Worm (Caenorhabditis elegans) whole organism, L4/young adult: ENCODE results near the gene txdc-12.2.

Experiments used
- W03F9.2 ChIP-seq: fragments of 150-350 bp; optimal IDR thresholded peaks from 2 replicates; lab custom pipeline; 2014; ENCODE audit warnings: missing biosample characterization, missing genetic modification characterization
- dao-5 ChIP-seq: sonication (generic microtip); optimal IDR thresholded peaks from 2 replicates; lab custom pipeline; 2016; ENCODE audit warnings: missing genotype, missing genetic modification characterization, moderate library complexity, missing compliant biosample characterization
- him-1 ChIP-seq: sonication (generic microtip); optimal IDR thresholded peaks from 2 replicates; lab custom pipeline; 2016; ENCODE audit warnings: missing genotype, missing genetic modification reagents, missing genetic modification characterization, missing compliant biosample characterization

Gene txdc-12.2

DNA sequence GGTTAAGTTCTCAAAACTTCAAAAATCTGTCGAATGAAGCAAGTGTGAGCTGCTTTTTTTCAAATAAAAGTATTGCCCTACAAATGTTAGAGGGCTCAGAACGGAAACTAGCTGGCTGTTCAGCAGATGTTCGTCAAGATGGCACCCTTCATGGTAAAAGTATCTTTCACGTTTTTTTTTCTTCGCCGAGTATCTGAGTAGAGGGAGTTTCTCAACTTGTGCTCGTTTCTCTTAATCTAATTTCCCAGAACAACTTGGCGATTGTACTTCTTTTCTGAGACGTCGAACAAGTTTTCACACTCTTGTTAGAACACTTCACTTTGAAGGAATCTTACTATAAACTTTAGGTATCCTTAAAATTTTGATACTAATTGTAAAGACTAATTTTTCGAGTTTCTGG is 13.5 kb downstream of the txdc-12.2 start:
- TF ChIP-seq dao-5 (tag; lab: Kevin White, UChicago) (no peak), him-1 (tag; lab: Kevin White, UChicago) (no peak), W03F9.2 (tag; lab: Kevin White, UChicago) (no peak)

DNA sequence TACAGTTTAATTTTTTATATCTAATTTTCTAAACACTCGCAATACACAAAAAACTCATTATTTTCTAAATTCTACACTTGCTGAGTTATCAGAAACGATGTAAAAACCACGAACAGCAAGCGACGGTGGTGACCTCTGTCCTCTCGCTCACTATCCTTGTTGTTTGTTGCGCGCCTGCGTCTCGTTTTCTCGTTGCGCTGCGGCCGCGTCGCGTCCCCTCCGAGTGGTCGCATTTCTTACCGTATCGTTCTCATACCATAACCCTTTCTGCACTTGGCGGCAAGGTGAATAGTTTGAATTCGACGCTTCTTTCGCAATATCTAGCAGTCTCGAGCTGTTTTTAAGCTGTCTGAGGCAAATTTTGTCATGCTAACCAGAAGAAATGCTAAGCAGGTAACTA is 15.2 kb downstream of the txdc-12.2 start, which contains the start of gene lsy-2:
TSS of gene lsy-2 (plus strand) at position 271 of the 400 bp plus-strand sequence.
- TF ChIP-seq W03F9.2 (tag; lab: Kevin White, UChicago): no peak
- no peak for TF ChIP-seq dao-5 (tag; lab: Kevin White, UChicago)
- TF ChIP-seq him-1 (tag; lab: Kevin White, UChicago): no peak

DNA sequence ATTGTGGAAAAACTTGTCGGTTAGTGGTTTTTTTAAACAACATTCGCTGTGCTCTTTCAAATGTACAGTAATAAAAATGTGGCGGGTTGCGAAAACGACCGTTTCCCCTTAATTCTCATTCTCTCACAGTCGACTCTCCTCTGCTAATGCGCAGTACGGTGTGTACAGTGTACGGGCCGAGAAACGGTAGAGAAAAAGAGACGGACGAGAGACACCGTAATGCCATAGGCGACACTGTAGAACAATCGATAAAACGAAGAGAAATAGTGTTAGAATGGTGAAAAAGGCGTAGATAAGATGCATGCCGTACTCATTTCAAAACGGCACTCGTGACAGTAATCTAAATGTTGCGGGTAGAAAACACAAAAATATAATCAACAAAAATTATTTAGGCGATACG is 16.2 kb downstream of the txdc-12.2 start:
- TF ChIP-seq him-1 (tag; lab: Kevin White, UChicago): no peak
- no peak for TF ChIP-seq W03F9.2 (tag; lab: Kevin White, UChicago)
- no peak for TF ChIP-seq dao-5 (tag; lab: Kevin White, UChicago)

DNA sequence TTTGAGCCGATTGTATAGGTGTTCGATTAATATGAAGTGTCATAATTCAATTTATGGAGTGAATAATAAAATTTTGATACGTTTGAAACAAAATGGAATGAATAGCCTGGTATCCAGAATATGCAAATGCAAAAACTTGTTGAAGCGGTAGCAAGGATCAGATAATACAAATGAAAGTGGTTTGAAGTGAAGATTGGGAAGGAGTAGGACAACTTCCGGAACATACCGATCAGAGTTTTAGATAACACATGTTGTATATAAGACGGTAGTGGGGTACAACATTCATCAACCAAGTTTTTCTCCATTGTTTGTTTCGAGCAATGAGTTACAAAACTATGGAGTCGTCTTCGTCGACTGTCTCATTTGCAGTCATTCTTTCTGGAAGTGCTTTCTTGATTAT is 18.9 kb downstream of the txdc-12.2 start, which contains the start of gene col-164:
TSS of gene col-164 (plus strand) at position 301 of the 400 bp plus-strand sequence.
- TF ChIP-seq dao-5 (tag; lab: Kevin White, UChicago) (no peak), W03F9.2 (tag; lab: Kevin White, UChicago) (no peak), him-1 (tag; lab: Kevin White, UChicago) (no peak)

DNA sequence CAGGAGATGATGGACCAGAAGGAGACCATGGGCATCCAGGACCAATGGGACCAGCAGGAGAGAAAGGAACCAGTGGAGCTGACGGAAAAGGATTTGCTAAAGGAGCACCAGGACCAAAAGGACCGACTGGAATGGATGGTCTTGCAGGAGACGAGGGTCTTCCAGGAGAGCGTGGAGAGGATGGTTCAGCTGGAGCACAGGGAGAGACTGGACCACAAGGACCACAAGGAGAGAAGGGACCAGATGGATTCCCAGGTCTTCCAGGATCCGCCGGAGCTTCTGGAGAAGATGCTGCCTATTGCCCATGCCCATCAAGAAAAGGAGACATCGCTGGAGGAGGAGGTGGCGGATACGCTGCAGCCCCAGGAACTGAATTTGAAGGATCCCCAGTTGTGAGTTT is 19.8 kb downstream of the txdc-12.2 start:
- TF ChIP-seq him-1 (tag; lab: Kevin White, UChicago) (no peak), dao-5 (tag; lab: Kevin White, UChicago) (no peak), W03F9.2 (tag; lab: Kevin White, UChicago) (no peak)

DNA sequence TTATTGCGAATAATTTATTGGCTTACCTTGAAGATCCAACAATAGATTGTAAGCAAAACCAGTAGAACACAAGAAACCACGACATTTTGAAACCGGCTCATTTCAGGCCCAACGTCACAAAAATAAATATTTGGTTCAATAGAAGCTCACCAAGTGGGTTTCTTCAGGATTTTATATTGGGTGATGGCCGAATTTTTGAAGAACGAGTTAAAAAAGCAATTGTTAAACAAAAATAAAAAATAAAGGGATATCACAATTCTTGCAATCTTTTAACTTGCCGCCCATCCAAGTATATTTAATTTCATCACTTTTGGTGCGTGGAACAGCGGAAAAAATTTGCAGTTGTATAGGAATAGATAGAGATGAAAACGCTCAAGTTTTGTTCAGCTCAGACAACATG is 22.6 kb downstream of the txdc-12.2 start, which contains the start of gene T21D9.2:
TSS of gene T21D9.2 (minus strand) at position 101 of the 400 bp plus-strand sequence.
- no peak for TF ChIP-seq dao-5 (tag; lab: Kevin White, UChicago)
- TF ChIP-seq W03F9.2 (tag; lab: Kevin White, UChicago): no peak
- TF ChIP-seq him-1 (tag; lab: Kevin White, UChicago): no peak

DNA sequence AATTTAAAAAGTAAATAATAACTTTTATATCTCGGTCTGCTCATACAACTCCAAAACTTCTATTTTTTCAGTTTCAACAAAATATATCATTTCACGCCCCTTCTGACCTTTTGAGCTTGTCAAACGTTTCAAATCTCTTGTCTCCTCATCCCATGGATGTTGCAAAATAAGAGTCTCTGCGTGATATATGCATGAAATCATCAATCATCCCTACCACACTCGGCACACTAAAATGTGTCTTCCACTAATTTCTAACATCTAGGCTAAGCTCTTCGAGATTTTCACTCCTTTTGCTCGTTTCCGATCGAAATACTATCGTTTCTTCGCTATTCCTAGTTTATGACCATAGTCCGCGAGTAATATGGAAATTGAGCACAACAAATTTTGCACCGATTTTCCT is 24.8 kb downstream of the txdc-12.2 start:
- TF ChIP-seq dao-5 (tag; lab: Kevin White, UChicago): no peak
- no peak for TF ChIP-seq W03F9.2 (tag; lab: Kevin White, UChicago)
- TF ChIP-seq him-1 (tag; lab: Kevin White, UChicago): no peak

DNA sequence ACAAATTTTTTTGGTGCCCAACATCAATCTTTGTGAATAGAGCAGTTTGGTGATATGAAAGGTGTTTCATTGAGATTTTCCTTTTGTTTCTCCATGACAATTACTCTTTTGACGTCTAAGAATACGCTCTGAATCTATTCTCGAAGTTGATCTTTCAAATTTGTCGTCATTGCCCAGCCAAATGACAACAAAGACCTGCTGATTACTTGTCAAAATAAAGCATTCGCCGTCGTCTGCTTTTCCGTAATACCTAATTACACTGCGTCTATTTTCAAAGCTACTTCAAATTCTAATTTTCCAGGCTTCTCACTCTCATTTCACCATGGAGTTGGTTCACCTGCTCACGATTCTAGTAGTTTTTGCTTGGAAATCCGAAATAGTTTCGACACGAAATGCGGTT is 31.1 kb downstream of the txdc-12.2 start, which contains the start of gene F53B1.3:
TSS of gene F53B1.3 (plus strand) at position 301 of the 400 bp plus-strand sequence.
- TF ChIP-seq W03F9.2 (tag; lab: Kevin White, UChicago) (no peak), him-1 (tag; lab: Kevin White, UChicago) (no peak), dao-5 (tag; lab: Kevin White, UChicago) (no peak)

DNA sequence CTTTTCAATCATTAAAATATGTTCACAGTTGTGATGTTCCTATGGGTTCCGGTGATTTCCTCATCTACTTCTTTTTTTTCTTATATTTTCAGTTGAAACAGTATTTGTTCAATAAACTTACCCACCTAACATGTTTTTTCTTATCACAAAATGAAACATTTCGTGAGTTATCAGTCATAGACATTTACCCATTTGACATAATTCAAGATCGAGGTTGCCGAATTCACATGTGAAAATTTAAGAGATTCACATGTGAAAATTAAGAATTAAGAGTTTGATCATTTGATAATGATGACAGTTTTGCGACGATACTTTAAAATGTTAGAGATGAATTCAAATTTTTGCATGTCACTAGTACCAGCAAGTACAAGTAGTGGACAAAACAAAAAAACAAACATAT is 33.2 kb downstream of the txdc-12.2 start:
- TF ChIP-seq him-1 (tag; lab: Kevin White, UChicago) (no peak), dao-5 (tag; lab: Kevin White, UChicago) (no peak), W03F9.2 (tag; lab: Kevin White, UChicago) (no peak)

DNA sequence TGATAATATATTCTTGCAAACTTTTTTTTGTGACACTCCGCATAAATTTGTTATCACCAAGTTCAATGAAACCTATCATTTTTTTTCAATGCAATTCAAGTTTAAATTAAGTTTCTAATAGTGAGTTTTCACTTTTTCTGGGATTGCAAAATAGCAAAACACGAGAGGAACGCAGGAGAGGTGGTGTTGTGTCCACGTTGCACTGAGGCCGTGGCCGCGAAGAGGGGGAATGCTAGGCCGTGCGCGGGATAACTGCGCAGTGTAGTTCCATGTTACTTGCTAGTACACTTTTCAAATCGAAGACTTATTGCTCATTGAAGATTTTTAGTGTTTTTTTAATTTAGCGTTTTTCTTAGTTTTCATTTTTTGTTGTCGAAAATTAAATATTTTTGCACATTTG is 33.9 kb downstream of the txdc-12.2 start:
- TF ChIP-seq dao-5 (tag; lab: Kevin White, UChicago) (no peak), W03F9.2 (tag; lab: Kevin White, UChicago) (no peak), him-1 (tag; lab: Kevin White, UChicago) (no peak)

DNA sequence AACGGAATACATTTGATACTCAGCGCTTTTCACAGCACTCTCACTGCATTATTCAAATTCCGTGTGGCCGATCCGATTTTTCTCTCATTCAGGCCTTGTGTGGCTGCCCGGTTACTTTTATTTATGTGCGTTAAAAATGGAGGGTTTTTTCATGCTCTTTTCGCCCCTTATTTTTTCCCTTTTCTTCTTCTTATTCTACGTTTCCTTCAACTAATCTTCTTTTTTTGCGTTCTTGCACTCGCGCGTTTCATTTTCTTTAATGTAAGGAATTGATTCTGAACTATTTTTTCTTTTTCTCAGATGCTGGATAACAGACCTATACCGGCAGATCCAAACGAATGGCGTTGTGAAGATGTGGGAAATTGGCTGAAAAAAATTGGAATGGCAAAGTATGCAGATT is 34.4 kb downstream of the txdc-12.2 start, which contains the start of gene F53B1.2:
TSS of gene F53B1.2 (plus strand) at position 301 of the 400 bp plus-strand sequence.
- no peak for TF ChIP-seq W03F9.2 (tag; lab: Kevin White, UChicago)
- TF ChIP-seq dao-5 (tag; lab: Kevin White, UChicago): no peak

DNA sequence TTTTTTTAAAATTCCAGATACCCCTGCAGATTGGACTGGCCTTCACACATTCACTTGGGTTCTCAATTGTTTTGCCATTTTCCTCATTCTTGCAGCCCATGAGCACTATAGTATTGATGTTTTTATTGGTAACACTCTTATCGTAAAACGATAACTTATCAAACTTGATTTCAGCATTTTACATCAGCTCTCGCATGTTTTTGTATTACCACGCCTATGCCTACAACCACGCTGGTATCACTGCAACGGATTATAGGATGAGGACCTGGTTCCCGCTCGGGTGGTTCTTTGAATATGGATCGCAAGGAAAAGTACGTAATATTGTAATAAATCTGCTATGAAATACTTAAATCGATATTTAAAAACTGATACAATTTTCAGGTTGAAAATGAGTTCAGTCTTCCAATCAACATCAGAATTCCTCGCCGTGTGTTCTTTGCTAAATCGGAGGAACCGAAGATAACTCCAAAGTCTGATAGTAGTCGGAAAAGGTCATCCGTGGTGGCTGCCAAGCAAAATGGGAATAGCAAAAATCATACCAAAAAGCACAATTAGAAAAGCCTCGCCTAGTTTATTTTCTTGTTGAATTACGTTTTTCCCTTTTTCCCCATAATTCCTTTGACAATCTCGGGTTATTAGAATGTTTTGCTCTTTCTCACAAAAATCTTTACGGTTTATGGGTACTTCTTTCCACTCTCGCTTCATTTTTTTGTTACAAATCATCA is 36.5 kb downstream of the txdc-12.2 start:
- TF ChIP-seq him-1 (tag; lab: Kevin White, UChicago) (no peak), W03F9.2 (tag; lab: Kevin White, UChicago) (no peak), dao-5 (tag; lab: Kevin White, UChicago) (no peak)

DNA sequence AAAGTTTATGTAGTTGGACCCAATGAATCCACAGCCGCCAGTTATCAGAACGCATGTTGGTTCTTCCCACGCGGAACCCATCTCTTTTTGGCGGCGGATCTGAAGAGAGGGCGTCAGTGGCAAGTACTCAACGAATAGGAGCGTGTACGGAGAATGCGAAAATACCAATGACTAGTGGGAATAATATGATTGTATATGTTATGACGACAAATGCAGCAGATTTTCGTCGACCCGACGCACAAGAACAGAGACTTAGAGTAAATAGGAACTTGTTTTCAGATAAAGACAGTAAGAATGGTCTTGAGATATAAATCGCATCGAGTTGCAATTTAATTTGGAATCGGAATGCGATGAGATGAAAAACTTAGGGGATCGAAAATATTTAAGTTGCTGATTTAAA is 38.8 kb downstream of the txdc-12.2 start, which contains the start of gene bus-5:
TSS of gene bus-5 (minus strand) at position 101 of the 400 bp plus-strand sequence.
- TF ChIP-seq him-1 (tag; lab: Kevin White, UChicago): no peak
- no peak for TF ChIP-seq W03F9.2 (tag; lab: Kevin White, UChicago)
- TF ChIP-seq dao-5 (tag; lab: Kevin White, UChicago): no peak

DNA sequence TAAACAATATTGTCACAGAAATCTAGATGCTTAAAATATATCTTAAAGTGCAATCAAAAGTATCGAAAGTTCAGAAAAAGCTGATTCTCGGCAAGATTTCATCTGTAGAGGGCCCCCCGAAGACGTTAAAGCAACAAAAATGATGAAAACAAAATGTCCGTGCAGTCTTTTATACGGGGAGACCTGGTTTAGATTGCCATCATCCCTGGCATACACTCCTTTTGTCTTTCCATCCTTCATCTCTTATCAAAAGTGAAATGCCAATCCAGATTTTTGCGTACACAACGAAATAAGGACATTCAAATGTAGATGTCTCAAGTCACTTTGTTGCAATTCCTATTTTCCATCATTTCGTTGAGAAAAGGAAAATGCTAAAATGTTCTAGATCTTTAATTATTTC is 39.9 kb downstream of the txdc-12.2 start:
- TF ChIP-seq him-1 (tag; lab: Kevin White, UChicago) (no peak), W03F9.2 (tag; lab: Kevin White, UChicago) (no peak), dao-5 (tag; lab: Kevin White, UChicago) (no peak)
